Fruit fly (Drosophila melanogaster): ENCODE data around the gene CG3081.

The CG3081 gene

DNA sequence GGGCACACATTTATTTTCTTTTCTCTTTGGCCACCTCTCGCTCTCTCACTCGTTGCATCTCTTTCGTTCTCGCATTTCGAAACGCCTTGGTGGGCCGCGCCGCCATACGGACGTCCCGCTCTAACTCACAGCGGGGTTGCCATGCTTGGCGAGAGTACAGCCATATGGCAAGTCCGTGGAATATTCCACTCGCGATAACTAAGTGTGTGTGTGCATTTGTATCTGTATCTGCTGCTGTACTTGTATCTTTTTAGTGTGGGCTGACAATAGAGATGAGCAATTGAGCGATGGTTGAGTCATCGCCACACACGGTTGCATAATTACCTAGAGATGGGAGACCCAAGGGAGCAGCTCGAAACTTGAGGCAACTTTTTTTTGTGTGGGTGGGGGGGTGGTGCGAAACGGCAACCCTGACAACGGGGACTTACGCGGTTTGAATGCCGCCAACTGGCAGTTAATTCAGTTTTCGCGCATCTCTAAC lies 40.7 kb upstream of the CG3081 start (continued):
- peak; percentile 75 for TF ChIP-seq CG2712 (tag; optimal IDR thresholded peaks at IDR 0.05)
- TF ChIP-seq CG3065 (GFP tag; optimal IDR thresholded peaks at IDR 0.05) = peak; percentile 43
- peak; percentile 85 for TF ChIP-seq caup (GFP tag; optimal IDR thresholded peaks at IDR 0.05; ENCODE audit: severe bottlenecking)
- TF ChIP-seq Nf-YA (GFP tag; IDR thresholded peaks at IDR 0.05) = peak; percentile 76; the same call in 1 of the 2 replicates
- TF ChIP-seq abd-A (tag; optimal IDR thresholded peaks at IDR 0.05) = peak; percentile 97
- TF ChIP-seq CG9727 (GFP tag; optimal IDR thresholded peaks at IDR 0.05) = peak; percentile 77
- TF ChIP-seq prd (optimal IDR thresholded peaks at IDR 0.05) = no peak
- peak; percentile 93 for TF ChIP-seq prd (GFP tag; IDR thresholded peaks at IDR 0.05)
- TF ChIP-seq phol (tag; optimal IDR thresholded peaks at IDR 0.05) = peak; percentile 71
- peak; percentile 86 for TF ChIP-seq CG30403 (GFP tag; optimal IDR thresholded peaks at IDR 0.05)
- peak; percentile 87 for TF ChIP-seq jumu (GFP tag; optimal IDR thresholded peaks at IDR 0.05)
- no peak for TF ChIP-seq lov (optimal IDR thresholded peaks at IDR 0.05)
- peak; percentile 58; the same call in 1 of the 3 replicates for TF ChIP-seq lov (GFP tag; IDR thresholded peaks at IDR 0.05)
- TF ChIP-seq pros (GFP tag; optimal IDR thresholded peaks at IDR 0.05) = peak; percentile 83
- TF ChIP-seq CG8281 (tag; optimal IDR thresholded peaks at IDR 0.05) = peak; percentile 51
- peak; percentile 54 for TF ChIP-seq Jarid2 (GFP tag; optimal IDR thresholded peaks at IDR 0.05)
- TF ChIP-seq sob (GFP tag; IDR thresholded peaks at IDR 0.05) = peak; percentile 92
- TF ChIP-seq CG7963 (GFP tag; IDR thresholded peaks at IDR 0.05; ENCODE audit: partially characterized antibody) = peak; percentile 74; the same call in 2 of the 3 replicates
- TF ChIP-seq CG13775 (GFP tag; optimal IDR thresholded peaks at IDR 0.05) = peak; percentile 76
- peak; percentile 89 for TF ChIP-seq CG32772 (GFP tag; IDR thresholded peaks at IDR 0.05)
- peak; percentile 85 for TF ChIP-seq NfI (GFP tag; optimal IDR thresholded peaks at IDR 0.05)
- TF ChIP-seq hbn (GFP tag; IDR thresholded peaks at IDR 0.05; ENCODE audit: partially characterized antibody) = peak; percentile 68
- no peak for TF ChIP-seq luna (GFP tag; optimal IDR thresholded peaks at IDR 0.05)
- TF ChIP-seq MESR4 (GFP tag; optimal IDR thresholded peaks at IDR 0.05) = peak; percentile 84
- peak; percentile 93 for TF ChIP-seq H2.0 (GFP tag; IDR thresholded peaks at IDR 0.05)
- TF ChIP-seq gcm2 (GFP tag; optimal IDR thresholded peaks at IDR 0.05) = peak; percentile 54
- peak; percentile 84 for TF ChIP-seq tin (GFP tag; optimal IDR thresholded peaks at IDR 0.05)
- TF ChIP-seq CG11085 (GFP tag; IDR thresholded peaks at IDR 0.05) = peak; percentile 89
- TF ChIP-seq NC2α (GFP tag; optimal IDR thresholded peaks at IDR 0.05) = peak; percentile 29
- TF ChIP-seq E2f1 (GFP tag; IDR thresholded peaks at IDR 0.05) = peak; percentile 87
- peak; percentile 51; the same call in 1 of the 3 replicates for TF ChIP-seq jigr1 (GFP tag; IDR thresholded peaks at IDR 0.05)
- TF ChIP-seq CG13624 (GFP tag; optimal IDR thresholded peaks at IDR 0.05) = peak; percentile 87
- TF ChIP-seq trh (GFP tag; optimal IDR thresholded peaks at IDR 0.05) = peak; percentile 29
- peak; percentile 77 for TF ChIP-seq CG17829 (tag; optimal IDR thresholded peaks at IDR 0.05)
- TF ChIP-seq gsb-n (tag; optimal IDR thresholded peaks at IDR 0.05) = peak; percentile 23
- peak; percentile 56 for TF ChIP-seq CG6813 (GFP tag; optimal IDR thresholded peaks at IDR 0.05)
- peak; percentile 86 for TF ChIP-seq CG11504 (tag; optimal IDR thresholded peaks at IDR 0.05)
- TF ChIP-seq crc (GFP tag; optimal IDR thresholded peaks at IDR 0.05) = peak; percentile 53
- peak; percentile 80 for TF ChIP-seq inv (GFP tag; IDR thresholded peaks at IDR 0.05; ENCODE audit: partially characterized antibody)
- peak; percentile 75 for TF ChIP-seq B-H1 (GFP tag; IDR thresholded peaks at IDR 0.05)
- peak; percentile 94 for TF ChIP-seq vvl (GFP tag; IDR thresholded peaks at IDR 0.05)
- TF ChIP-seq cg (GFP tag; optimal IDR thresholded peaks at IDR 0.05) = peak; percentile 98
- TF ChIP-seq croc (GFP tag; conservative IDR thresholded peaks at IDR 0.05) = peak; percentile 52
- TF ChIP-seq CG42726 (GFP tag; IDR thresholded peaks at IDR 0.05; ENCODE audit: partially characterized antibody) = peak; percentile 91
- TF ChIP-seq lbe (GFP tag; optimal IDR thresholded peaks at IDR 0.05) = peak; percentile 37
- TF ChIP-seq ci (GFP tag; IDR thresholded peaks at IDR 0.05) = peak; percentile 88
- TF ChIP-seq Abd-B (GFP tag; optimal IDR thresholded peaks at IDR 0.05) = peak; percentile 74
- TF ChIP-seq gro (GFP tag; optimal IDR thresholded peaks at IDR 0.05) = peak; percentile 89
- peak; percentile 45 for TF ChIP-seq D19A (tag; optimal IDR thresholded peaks at IDR 0.05)
- peak; percentile 34 for TF ChIP-seq ATbp (GFP tag; optimal IDR thresholded peaks at IDR 0.05)

Measured in whole organism, embryonic.